Worm (Caenorhabditis elegans): ENCODE measurements around the gene bir-1.

Gene bir-1

ce11 chrV:11645244-11645643 is 967 bp downstream of the bir-1 start, which contains the start of gene skp-1:
Gene skp-1 (plus strand): TSS chrV:11645481.
- TF ChIP-seq ztf-11 (tag; optimal IDR thresholded peaks at IDR 0.05) = no peak
- TF ChIP-seq unc-55 (GFP tag; optimal IDR thresholded peaks at IDR 0.05) = no peak
- no peak for TF ChIP-seq lsy-2 (tag; optimal IDR thresholded peaks at IDR 0.05)
- no peak for TF ChIP-seq nhr-10 (tag; optimal IDR thresholded peaks at IDR 0.05)
- TF ChIP-seq nhr-25 (tag; optimal IDR thresholded peaks at IDR 0.05) = no peak
- no peak for TF ChIP-seq lin-39 (tag; optimal IDR thresholded peaks at IDR 0.05)
- no peak for TF ChIP-seq egl-27 (tag; optimal IDR thresholded peaks at IDR 0.05)
- TF ChIP-seq nhr-129 (tag; optimal IDR thresholded peaks at IDR 0.05) = no peak
- TF ChIP-seq zag-1 (tag; optimal IDR thresholded peaks at IDR 0.05) = no peak
- no peak for TF ChIP-seq sma-9 (GFP tag; optimal IDR thresholded peaks at IDR 0.05)
- no peak for TF ChIP-seq sma-9 (tag; optimal IDR thresholded peaks at IDR 0.05)
- TF ChIP-seq gmeb-1 (tag; optimal IDR thresholded peaks at IDR 0.05) = no peak
- TF ChIP-seq alr-1 (tag; optimal IDR thresholded peaks at IDR 0.05) = no peak
- TF ChIP-seq ztf-1 (GFP tag; conservative IDR thresholded peaks at IDR 0.05) = no peak
- no peak for TF ChIP-seq nhr-12 (tag; optimal IDR thresholded peaks at IDR 0.05)
- TF ChIP-seq nhr-77 (tag; optimal IDR thresholded peaks at IDR 0.05) = no peak
- no peak for TF ChIP-seq mab-5 (tag; optimal IDR thresholded peaks at IDR 0.05)

ce11 chrV:11647821-11648220 is 3.5 kb downstream of the bir-1 start:
- TF ChIP-seq elt-3 (tag; optimal IDR thresholded peaks at IDR 0.05) = no peak
- no peak for TF ChIP-seq unc-39 (tag; optimal IDR thresholded peaks at IDR 0.05)
- no peak for TF ChIP-seq mdl-1 (tag; optimal IDR thresholded peaks at IDR 0.05)
- TF ChIP-seq fos-1 (tag; optimal IDR thresholded peaks at IDR 0.05) = peak; percentile 19
- no peak for TF ChIP-seq nhr-12 (tag; optimal IDR thresholded peaks at IDR 0.05)
- TF ChIP-seq R02D3.7 (tag; optimal IDR thresholded peaks at IDR 0.05) = no peak
- no peak for TF ChIP-seq alr-1 (tag; optimal IDR thresholded peaks at IDR 0.05)
- TF ChIP-seq nhr-23 (tag; optimal IDR thresholded peaks at IDR 0.05) = no peak
- no peak for TF ChIP-seq C34F6.9 (tag; optimal IDR thresholded peaks at IDR 0.05)
- TF ChIP-seq nhr-237 (tag; optimal IDR thresholded peaks at IDR 0.05) = no peak
- TF ChIP-seq ama-1 (optimal IDR thresholded peaks at IDR 0.05) = no peak
- TF ChIP-seq sma-9 (GFP tag; optimal IDR thresholded peaks at IDR 0.05) = peak; percentile 43
- TF ChIP-seq sma-9 (tag; optimal IDR thresholded peaks at IDR 0.05) = no peak
- no peak for TF ChIP-seq ztf-1 (GFP tag; conservative IDR thresholded peaks at IDR 0.05)

- TF ChIP-seq sma-9 (GFP tag; optimal IDR thresholded peaks at IDR 0.05) (peak; percentile 84), sma-9 (tag; optimal IDR thresholded peaks at IDR 0.05) (no peak), skn-1 (tag; optimal IDR thresholded peaks at IDR 0.05) (peak; percentile 14), crh-2 (tag; optimal IDR thresholded peaks at IDR 0.05) (peak; percentile 56), nhr-6 (tag; optimal IDR thresholded peaks at IDR 0.05) (no peak), fos-1 (tag; optimal IDR thresholded peaks at IDR 0.05) (peak; percentile 51), aly-2 (tag; optimal IDR thresholded peaks at IDR 0.05) (no peak), Y55F3AM.14 (GFP tag; optimal IDR thresholded peaks at IDR 0.05) (no peak), sma-3 (GFP tag; optimal IDR thresholded peaks at IDR 0.05) (peak; percentile 27)
Measured at ce11 chrV:11648435-11648834, 4.2 kb downstream of the bir-1 start.

ce11 chrV:11649254-11649653 is 5.0 kb downstream of the bir-1 start:
- TF ChIP-seq elt-3 (tag; optimal IDR thresholded peaks at IDR 0.05) (no peak), Y55F3AM.14 (GFP tag; optimal IDR thresholded peaks at IDR 0.05) (no peak), sma-3 (GFP tag; optimal IDR thresholded peaks at IDR 0.05) (peak; percentile 55), mdl-1 (tag; optimal IDR thresholded peaks at IDR 0.05) (no peak), nhr-237 (tag; optimal IDR thresholded peaks at IDR 0.05) (no peak), unc-39 (tag; optimal IDR thresholded peaks at IDR 0.05) (no peak), fos-1 (tag; optimal IDR thresholded peaks at IDR 0.05) (no peak), R02D3.7 (tag; optimal IDR thresholded peaks at IDR 0.05) (no peak), sma-9 (GFP tag; optimal IDR thresholded peaks at IDR 0.05) (peak; percentile 89), sma-9 (tag; optimal IDR thresholded peaks at IDR 0.05) (no peak), lin-39 (tag; optimal IDR thresholded peaks at IDR 0.05) (no peak), lin-11 (tag; optimal IDR thresholded peaks at IDR 0.05) (no peak), mbf-1 (tag; optimal IDR thresholded peaks at IDR 0.05) (no peak), crh-2 (tag; optimal IDR thresholded peaks at IDR 0.05) (peak; percentile 43), dmd-4 (tag; optimal IDR thresholded peaks at IDR 0.05) (no peak), nhr-77 (tag; optimal IDR thresholded peaks at IDR 0.05) (no peak), sem-4 (tag; optimal IDR thresholded peaks at IDR 0.05) (no peak), unc-55 (GFP tag; optimal IDR thresholded peaks at IDR 0.05) (no peak), zag-1 (tag; optimal IDR thresholded peaks at IDR 0.05) (no peak)

All from whole organism, L2 larva.